Fruit fly (Drosophila melanogaster) S2 (cell line): ENCODE measurements around the gene Cnep1r1.

ENCODE experiments used
- CG8478 ChIP-seq: fragments of >200 bp; optimal IDR thresholded peaks from 2 replicates; lab custom pipeline; 2018
- CTCF ChIP-seq, 2 experiments: fragments of >200 bp; optimal IDR thresholded peaks; 2 replicates each; lab custom pipeline; 2018

dm6 chrX:22917886-22918285 lies 27.2 kb upstream of the Cnep1r1 start:
- no peak for TF ChIP-seq CTCF (optimal IDR thresholded peaks at IDR 0.05; lab: Kevin White, UChicago)
- TF ChIP-seq CG8478 (lab: Kevin White, UChicago), result no peak
